Worm (Caenorhabditis elegans) whole organism, mixed stage, embryonic: ENCODE measurements around the gene F37B12.3.

ENCODE experiments used
- M03D4.4 ChIP-seq: sonication (generic microtip); optimal IDR thresholded peaks from 2 replicates; lab custom pipeline; 2017; ENCODE audit warnings: mild to moderate bottlenecking, missing genetic modification characterization, missing compliant biosample characterization
- bed-3 ChIP-seq: fragments of 200-800 bp; sonication (Bioruptor generic); optimal IDR thresholded peaks from 3 replicates; lab custom pipeline; 2018; ENCODE audit warnings: mild to moderate bottlenecking, missing genetic modification characterization, moderate library complexity, missing compliant biosample characterization
- blmp-1 ChIP-seq: fragments of 150-350 bp; optimal IDR thresholded peaks from 2 replicates; lab custom pipeline; 2014; ENCODE audit warnings: missing biosample characterization, missing genetic modification characterization
- ceh-39 ChIP-seq: fragments of 150-350 bp; optimal IDR thresholded peaks from 2 replicates; lab custom pipeline; 2014; ENCODE audit warnings: missing biosample characterization, missing genetic modification characterization
- ceh-43 ChIP-seq: fragments of 200-800 bp; sonication (Bioruptor generic); optimal IDR thresholded peaks from 2 replicates; lab custom pipeline; 2018; ENCODE audit warnings: mild to moderate bottlenecking, missing genetic modification characterization, moderate library complexity, missing compliant biosample characterization
- ceh-83 ChIP-seq: fragments of 200-800 bp; sonication (Bioruptor generic); optimal IDR thresholded peaks from 2 replicates; lab custom pipeline; 2018; ENCODE audit warnings: mild to moderate bottlenecking, missing genetic modification characterization, missing compliant biosample characterization
- ces-1 ChIP-seq: fragments of 150-350 bp; optimal IDR thresholded peaks from 2 replicates; lab custom pipeline; 2014; ENCODE audit warnings: missing biosample characterization, missing genetic modification reagents, missing genetic modification characterization
- cnd-1 ChIP-seq: fragments of 200-800 bp; sonication (Bioruptor generic); optimal IDR thresholded peaks from 2 replicates; lab custom pipeline; 2018; ENCODE audit warnings: mild to moderate bottlenecking, missing genetic modification characterization, missing compliant biosample characterization
- drap-1 ChIP-seq: fragments of 200-800 bp; sonication (Bioruptor generic); optimal IDR thresholded peaks from 3 replicates; lab custom pipeline; 2018; ENCODE audit warnings: mild to moderate bottlenecking, missing genetic modification characterization, missing compliant biosample characterization
- elt-1 ChIP-seq: sonication (generic microtip); optimal IDR thresholded peaks from 2 replicates; lab custom pipeline; 2017; ENCODE audit warnings: missing genetic modification characterization, mild to moderate bottlenecking, missing compliant biosample characterization, antibody characterized with exemption, moderate library complexity, borderline replicate concordance; ENCODE audit not compliant: insufficient read depth
- elt-3 ChIP-seq: fragments of 150-350 bp; optimal IDR thresholded peaks from 2 replicates; lab custom pipeline; 2014; ENCODE audit warnings: missing biosample characterization, missing genetic modification characterization
- flh-1 ChIP-seq: fragments of 200-800 bp; sonication (Bioruptor generic); optimal IDR thresholded peaks from 2 replicates; lab custom pipeline; 2018; ENCODE audit warnings: mild to moderate bottlenecking, missing genetic modification characterization, moderate library complexity, missing compliant biosample characterization
- ham-2 ChIP-seq: fragments of 200-800 bp; sonication (Bioruptor generic); optimal IDR thresholded peaks from 2 replicates; lab custom pipeline; 2018; ENCODE audit warnings: mild to moderate bottlenecking, missing genetic modification characterization, missing compliant biosample characterization
- hlh-1 ChIP-seq: fragments of 150-350 bp; optimal IDR thresholded peaks from 2 replicates; lab custom pipeline; 2014; ENCODE audit warnings: missing biosample characterization, missing genetic modification reagents, missing genetic modification characterization
- lin-13 ChIP-seq: fragments of 150-350 bp; optimal IDR thresholded peaks from 2 replicates; lab custom pipeline; 2014; ENCODE audit warnings: missing biosample characterization, missing genetic modification characterization
- lin-32 ChIP-seq: fragments of 200-800 bp; sonication (Bioruptor generic); optimal IDR thresholded peaks from 2 replicates; lab custom pipeline; 2018; ENCODE audit warnings: mild to moderate bottlenecking, missing genetic modification characterization, missing compliant biosample characterization
- lsy-2 ChIP-seq: fragments of 150-350 bp; optimal IDR thresholded peaks from 2 replicates; lab custom pipeline; 2014; ENCODE audit warnings: missing biosample characterization, missing genetic modification characterization
- mab-5 ChIP-seq: fragments of 150-350 bp; optimal IDR thresholded peaks from 2 replicates; lab custom pipeline; 2014; ENCODE audit warnings: missing biosample characterization, missing genetic modification characterization
- mep-1 ChIP-seq: fragments of 150-350 bp; optimal IDR thresholded peaks from 2 replicates; lab custom pipeline; 2017; ENCODE audit warnings: missing biosample characterization, missing genetic modification reagents, missing genetic modification characterization, inconsistent platforms
- mls-2 ChIP-seq: sonication (generic microtip); optimal IDR thresholded peaks from 2 replicates; lab custom pipeline; 2016; ENCODE audit warnings: mild to moderate bottlenecking, missing genetic modification characterization, moderate library complexity, missing compliant biosample characterization
- nhr-12 ChIP-seq: fragments of 150-350 bp; optimal IDR thresholded peaks from 2 replicates; lab custom pipeline; 2014; ENCODE audit warnings: missing biosample characterization, missing genetic modification characterization
- nhr-2 ChIP-seq: fragments of 150-350 bp; optimal IDR thresholded peaks from 2 replicates; lab custom pipeline; 2014; ENCODE audit warnings: missing biosample characterization, missing genetic modification characterization
- nhr-237 ChIP-seq: fragments of 150-350 bp; optimal IDR thresholded peaks from 2 replicates; lab custom pipeline; 2014; ENCODE audit warnings: missing biosample characterization, missing genetic modification characterization
- nhr-28 ChIP-seq: fragments of 150-350 bp; optimal IDR thresholded peaks from 2 replicates; lab custom pipeline; 2014; ENCODE audit warnings: missing biosample characterization, missing genetic modification characterization
- nhr-76 ChIP-seq: sonication (generic microtip); optimal IDR thresholded peaks from 2 replicates; lab custom pipeline; 2017; ENCODE audit warnings: missing biosample characterization, missing genetic modification characterization
- pha-4 ChIP-seq: fragments of 150-350 bp; optimal IDR thresholded peaks from 2 replicates; lab custom pipeline; 2018; ENCODE audit warnings: missing biosample characterization, missing genetic modification reagents, missing genetic modification characterization
- sem-2 ChIP-seq: fragments of 200-800 bp; sonication (Bioruptor generic); optimal IDR thresholded peaks from 2 replicates; lab custom pipeline; 2018; ENCODE audit warnings: mild to moderate bottlenecking, missing genetic modification characterization, missing compliant biosample characterization
- snpc-4 ChIP-seq: fragments of 150-350 bp; optimal IDR thresholded peaks from 2 replicates; lab custom pipeline; 2014; ENCODE audit warnings: missing biosample characterization, missing genetic modification characterization
- sptf-1 ChIP-seq: sonication (generic microtip); optimal IDR thresholded peaks from 2 replicates; lab custom pipeline; 2017; ENCODE audit warnings: mild to moderate bottlenecking, missing genetic modification characterization, moderate library complexity, missing compliant biosample characterization
- tbx-8 ChIP-seq: fragments of 200-800 bp; sonication (Bioruptor generic); optimal IDR thresholded peaks from 2 replicates; lab custom pipeline; 2018; ENCODE audit warnings: mild to moderate bottlenecking, missing genetic modification characterization, moderate library complexity, missing compliant biosample characterization
- unc-120 ChIP-seq: sonication (generic microtip); optimal IDR thresholded peaks from 2 replicates; lab custom pipeline; 2017; ENCODE audit warnings: missing genetic modification characterization, missing compliant biosample characterization; ENCODE audit not compliant: poor library complexity, severe bottlenecking
- unc-39 ChIP-seq: fragments of 150-350 bp; optimal IDR thresholded peaks from 2 replicates; lab custom pipeline; 2014; ENCODE audit warnings: missing biosample characterization, missing genetic modification characterization
- unc-62 ChIP-seq: fragments of 150-350 bp; optimal IDR thresholded peaks from 2 replicates; lab custom pipeline; 2014; ENCODE audit warnings: missing biosample characterization, missing genetic modification reagents, missing genetic modification characterization
- zip-8 ChIP-seq: fragments of 150-350 bp; optimal IDR thresholded peaks from 2 replicates; lab custom pipeline; 2014; ENCODE audit warnings: missing biosample characterization, missing genetic modification characterization
- ztf-11 ChIP-seq: fragments of 150-350 bp; optimal IDR thresholded peaks from 2 replicates; lab custom pipeline; 2014; ENCODE audit warnings: missing biosample characterization, missing genetic modification characterization

Gene F37B12.3

DNA sequence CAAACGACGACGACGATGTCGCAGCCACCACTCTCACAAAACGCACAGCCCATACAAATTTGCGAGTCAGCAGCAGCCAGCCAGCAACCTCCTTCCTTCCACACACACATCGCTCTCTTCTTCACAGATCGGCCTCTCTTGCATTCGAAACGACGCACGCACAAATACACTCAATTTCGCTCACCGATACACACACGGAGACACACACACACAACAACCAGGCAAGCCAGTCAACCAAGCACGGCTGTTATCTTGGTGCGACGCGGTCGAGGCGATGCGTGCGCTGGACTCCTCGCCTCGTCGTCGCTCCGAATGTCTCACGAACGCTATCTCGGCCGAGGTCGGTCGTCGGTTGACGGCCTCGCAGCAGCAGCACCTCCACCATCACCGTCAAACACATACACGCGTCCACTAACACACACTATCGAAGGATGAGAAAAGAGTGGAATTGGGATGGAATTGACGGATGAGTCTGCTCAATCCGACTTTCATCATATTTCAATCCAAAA is 19.2 kb upstream of the F37B12.3 start:
- TF ChIP-seq drap-1 (GFP tag; lab: Kevin White, UChicago) = peak; percentile 89
- TF ChIP-seq unc-120 (tag; lab: Kevin White, UChicago) = peak; percentile 93
- no peak for TF ChIP-seq mab-5 (tag; lab: Kevin White, UChicago)
- peak; percentile 72 for TF ChIP-seq ceh-43
- no peak for TF ChIP-seq blmp-1
- TF ChIP-seq nhr-12 (tag; lab: Kevin White, UChicago) = peak; percentile 60
- peak; percentile 82 for TF ChIP-seq mls-2 (tag; lab: Kevin White, UChicago)
- peak; percentile 56 for TF ChIP-seq ces-1 (GFP tag; lab: Kevin White, UChicago)
- no peak for TF ChIP-seq flh-1 (GFP tag; lab: Kevin White, UChicago)
- peak; percentile 85 for TF ChIP-seq lin-13
- peak; percentile 1 for TF ChIP-seq lin-32 (GFP tag; lab: Kevin White, UChicago)
- peak; percentile 6 for TF ChIP-seq elt-1
- TF ChIP-seq unc-39 (tag; lab: Kevin White, UChicago) = peak; percentile 76
- TF ChIP-seq mep-1 (tag; lab: Kevin White, UChicago) = peak; percentile 92
- no peak for TF ChIP-seq snpc-4 (tag; lab: Kevin White, UChicago)
- TF ChIP-seq elt-3 (tag; lab: Kevin White, UChicago) = peak; percentile 45
- TF ChIP-seq nhr-2 (tag; lab: Kevin White, UChicago) = peak; percentile 67
- TF ChIP-seq lsy-2 = peak; percentile 72
- TF ChIP-seq zip-8 = no peak
- peak; percentile 37 for TF ChIP-seq sem-2 (GFP tag; lab: Kevin White, UChicago)
- no peak for TF ChIP-seq bed-3
- TF ChIP-seq tbx-8 (GFP tag; lab: Kevin White, UChicago) = peak; percentile 48
- peak; percentile 97 for TF ChIP-seq hlh-1
- TF ChIP-seq M03D4.4 (tag; lab: Kevin White, UChicago) = peak; percentile 83
- no peak for TF ChIP-seq nhr-76
- TF ChIP-seq nhr-237 (tag; lab: Kevin White, UChicago) = peak; percentile 71
- no peak for TF ChIP-seq nhr-28 (tag; lab: Kevin White, UChicago)
- TF ChIP-seq sptf-1 (tag; lab: Kevin White, UChicago) = peak; percentile 88
- TF ChIP-seq ztf-11 (tag; lab: Kevin White, UChicago) = peak; percentile 96
- peak; percentile 77 for TF ChIP-seq unc-62 (GFP tag; lab: Kevin White, UChicago)
- TF ChIP-seq cnd-1 (tag; lab: Kevin White, UChicago) = peak; percentile 86
- peak; percentile 93 for TF ChIP-seq pha-4 (tag; lab: Kevin White, UChicago)
- TF ChIP-seq ham-2 = peak; percentile 98
- TF ChIP-seq ceh-83 (GFP tag; lab: Kevin White, UChicago) = peak; percentile 72
- TF ChIP-seq ceh-39 = no peak

DNA sequence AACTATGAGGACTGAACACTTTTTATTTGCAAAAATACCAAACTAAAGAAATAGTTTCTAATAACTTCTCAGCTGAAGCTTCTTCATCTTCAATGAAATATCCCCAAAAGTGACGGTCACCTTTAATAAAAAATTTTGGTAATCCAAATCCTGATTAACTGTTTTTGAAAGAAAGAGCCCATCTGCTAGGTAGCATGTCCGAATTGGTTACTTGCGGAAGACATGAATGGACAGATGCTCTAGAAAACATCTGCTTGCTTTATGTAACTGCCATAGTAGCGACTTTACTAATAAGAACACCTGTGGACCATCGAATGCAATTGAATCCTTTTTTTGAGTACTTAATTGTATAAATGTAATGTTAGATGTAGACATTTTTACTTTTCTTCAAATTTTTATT is 17.8 kb upstream of the F37B12.3 start:
- TF ChIP-seq ztf-11 (tag; lab: Kevin White, UChicago) = no peak
- no peak for TF ChIP-seq elt-1
- no peak for TF ChIP-seq snpc-4 (tag; lab: Kevin White, UChicago)
- TF ChIP-seq M03D4.4 (tag; lab: Kevin White, UChicago) = no peak
- no peak for TF ChIP-seq ces-1 (GFP tag; lab: Kevin White, UChicago)
- TF ChIP-seq nhr-237 (tag; lab: Kevin White, UChicago) = no peak
- no peak for TF ChIP-seq unc-39 (tag; lab: Kevin White, UChicago)
- no peak for TF ChIP-seq lin-13
- no peak for TF ChIP-seq nhr-2 (tag; lab: Kevin White, UChicago)
- TF ChIP-seq nhr-12 (tag; lab: Kevin White, UChicago) = no peak
- TF ChIP-seq flh-1 (GFP tag; lab: Kevin White, UChicago) = no peak
- TF ChIP-seq hlh-1 = no peak
- peak; percentile 76 for TF ChIP-seq cnd-1 (tag; lab: Kevin White, UChicago)
- TF ChIP-seq zip-8 = no peak
- TF ChIP-seq sptf-1 (tag; lab: Kevin White, UChicago) = no peak
- peak; percentile 66 for TF ChIP-seq lin-32 (GFP tag; lab: Kevin White, UChicago)

DNA sequence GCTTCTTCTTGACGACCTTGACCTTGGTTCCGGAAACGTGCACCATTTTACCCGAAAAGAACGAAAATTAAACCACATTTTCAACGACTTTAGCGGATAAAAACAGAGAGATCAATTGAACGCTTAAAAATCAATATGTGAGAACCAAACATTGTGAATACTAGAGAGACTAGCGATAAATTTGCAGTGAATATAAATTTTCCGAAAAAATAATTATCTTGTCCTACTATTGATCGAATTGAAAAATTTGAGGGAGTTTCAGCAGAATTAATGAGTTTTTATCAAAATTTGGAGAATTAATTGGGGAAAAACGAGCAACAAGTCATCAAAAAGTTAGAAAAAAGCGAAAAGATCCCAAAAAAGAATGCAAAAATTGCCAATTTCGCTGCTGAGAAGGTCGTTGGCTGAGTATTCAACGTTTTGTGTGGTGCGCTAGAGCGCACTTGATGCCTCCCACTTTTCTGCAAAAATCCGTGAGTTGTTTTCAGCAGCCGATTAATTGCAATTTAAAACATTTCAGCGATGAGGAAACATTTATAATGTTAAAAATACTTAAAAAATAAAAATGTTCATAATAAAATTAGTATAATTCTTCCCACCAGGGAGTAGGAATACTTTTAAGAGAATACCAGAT is 15.9 kb upstream of the F37B12.3 start, which contains the start of gene rpl-32:
TSS of gene rpl-32 (minus strand) at position 51 of the 634 bp plus-strand sequence.
- TF ChIP-seq pha-4 (tag; lab: Kevin White, UChicago) (peak; percentile 68), lin-32 (GFP tag; lab: Kevin White, UChicago) (no peak), snpc-4 (tag; lab: Kevin White, UChicago) (no peak), lsy-2 (peak; percentile 74), hlh-1 (peak; percentile 52), ceh-39 (peak; percentile 76), ces-1 (GFP tag; lab: Kevin White, UChicago) (peak; percentile 61), mep-1 (tag; lab: Kevin White, UChicago) (peak; percentile 95), ceh-43 (peak; percentile 45), mab-5 (tag; lab: Kevin White, UChicago) (no peak), nhr-28 (tag; lab: Kevin White, UChicago) (no peak), lin-13 (peak; percentile 70), sptf-1 (tag; lab: Kevin White, UChicago) (peak; percentile 20), nhr-237 (tag; lab: Kevin White, UChicago) (peak; percentile 85), unc-120 (tag; lab: Kevin White, UChicago) (peak; percentile 79), unc-39 (tag; lab: Kevin White, UChicago) (no peak), unc-62 (GFP tag; lab: Kevin White, UChicago) (peak; percentile 35)
